Fruit fly (Drosophila melanogaster) whole organism, embryonic: ENCODE data around the gene Syt12.

Experiments used
- Adf1 ChIP-seq: fragments of 200-800 bp; sonication (Bioruptor generic); IDR thresholded peaks from 2 replicates; pipeline ENCODE4 v1.3.6; 2022; ENCODE audit warnings: missing biosample characterization, missing genetic modification characterization
- BEAF-32 ChIP-seq: fragments of 200-800 bp; sonication (Bioruptor generic); optimal IDR thresholded peaks from 3 replicates; lab custom pipeline; 2017; ENCODE audit warnings: missing biosample characterization, missing genetic modification characterization, mild to moderate bottlenecking, moderate library complexity, missing genetic modification reagents
- Bdp1 ChIP-seq: fragments of 200-800 bp; sonication (Bioruptor generic); optimal IDR thresholded peaks from 3 replicates; lab custom pipeline; 2016; ENCODE audit warnings: missing biosample characterization, missing genetic modification characterization
- CG11456 ChIP-seq: fragments of 200-800 bp; sonication (Bioruptor generic); IDR thresholded peaks from 3 replicates; pipeline ENCODE4 v1.3.6; 2022; ENCODE audit warnings: missing biosample characterization, missing genetic modification characterization
- CG11695 ChIP-seq: fragments of 200-800 bp; sonication (Bioruptor generic); IDR thresholded peaks from 3 replicates; pipeline ENCODE4 v1.3.6; 2022; ENCODE audit warnings: missing biosample characterization, missing genetic modification characterization
- CG11696 ChIP-seq: fragments of 200-800 bp; sonication (Bioruptor generic); IDR thresholded peaks from 2 replicates; pipeline ENCODE4 v1.3.6; 2022; ENCODE audit warnings: missing biosample characterization, missing genetic modification characterization
- CG12391 ChIP-seq: fragments of 200-800 bp; sonication (Bioruptor generic); optimal IDR thresholded peaks from 3 replicates; lab custom pipeline; 2018; ENCODE audit warnings: missing biosample characterization, mild to moderate bottlenecking, missing genetic modification characterization, moderate library complexity
- CG12942 ChIP-seq: fragments of 200-800 bp; sonication (Bioruptor generic); optimal IDR thresholded peaks from 3 replicates; lab custom pipeline; 2016; ENCODE audit warnings: missing biosample characterization, missing genetic modification characterization
- CG13287 ChIP-seq: fragments of 200-800 bp; sonication (Bioruptor generic); IDR thresholded peaks from 2 replicates; pipeline ENCODE4 v1.3.6; 2022; ENCODE audit warnings: missing biosample characterization, missing genetic modification characterization; ENCODE audit not compliant: partially characterized antibody
- CG13624 ChIP-seq: fragments of 200-800 bp; sonication (Bioruptor generic); optimal IDR thresholded peaks from 2 replicates; lab custom pipeline; 2016; ENCODE audit warnings: missing biosample characterization, missing genetic modification characterization
- CG14441 ChIP-seq: fragments of 200-800 bp; sonication (Bioruptor generic); IDR thresholded peaks from 2 replicates; pipeline ENCODE4 v1.3.6; 2022; ENCODE audit warnings: missing biosample characterization, missing genetic modification characterization
- CG14710 ChIP-seq: fragments of 200-800 bp; sonication (Bioruptor generic); optimal IDR thresholded peaks from 3 replicates; lab custom pipeline; 2019; ENCODE audit warnings: missing biosample characterization, mild to moderate bottlenecking, missing genetic modification characterization, moderate library complexity
- CG18599 ChIP-seq: fragments of 200-800 bp; sonication (Bioruptor generic); optimal IDR thresholded peaks from 3 replicates; lab custom pipeline; 2017; ENCODE audit warnings: missing biosample characterization, missing genetic modification characterization, mild to moderate bottlenecking, moderate library complexity, missing genetic modification reagents
- CG18619 ChIP-seq: fragments of 200-800 bp; sonication (Bioruptor generic); optimal IDR thresholded peaks from 3 replicates; lab custom pipeline; 2017; ENCODE audit warnings: missing biosample characterization, mild to moderate bottlenecking, missing genetic modification characterization
- Deaf1 ChIP-seq: fragments of 200-800 bp; optimal IDR thresholded peaks from 3 replicates; lab custom pipeline; 2019; ENCODE audit warnings: missing biosample characterization, mild to moderate bottlenecking, missing genetic modification characterization, moderate library complexity
- Doc2 ChIP-seq: fragments of 200-800 bp; sonication (Bioruptor generic); IDR thresholded peaks from 2 replicates; pipeline ENCODE4 v1.3.6; 2022; ENCODE audit warnings: missing biosample characterization, missing genetic modification characterization
- Fer2 ChIP-seq: fragments of 200-800 bp; sonication (Bioruptor generic); optimal IDR thresholded peaks from 2 replicates; lab custom pipeline; 2018; ENCODE audit warnings: missing biosample characterization, mild to moderate bottlenecking, missing genetic modification characterization, moderate library complexity
- Hr51 ChIP-seq, 2 experiments: fragments of 200-800 bp; sonication (Bioruptor generic); optimal IDR thresholded peaks; 2 replicates in 1 of 2; 3 replicates in 1 of 2; lab custom pipeline; 2016 to 2018; ENCODE audit warnings: missing biosample characterization in 2 of 2, missing genetic modification characterization in 2 of 2, mild to moderate bottlenecking in 1 of 2, moderate library complexity in 1 of 2
- Nf-YC ChIP-seq: fragments of 200-800 bp; optimal IDR thresholded peaks from 3 replicates; lab custom pipeline; 2019; ENCODE audit warnings: missing biosample characterization, mild to moderate bottlenecking, missing genetic modification characterization, moderate library complexity
- Pdp1 ChIP-seq, 2 experiments: fragments of 200-800 bp; sonication (Bioruptor generic); optimal IDR thresholded peaks; 3 replicates each; lab custom pipeline; 2016; ENCODE audit warnings: missing biosample characterization in 2 of 2, missing genetic modification characterization in 2 of 2, mild to moderate bottlenecking in 1 of 2, moderate library complexity in 1 of 2
- Trl ChIP-seq, 3 experiments: fragments of >200 bp in 2 of 3; fragments of 200-800 bp in 1 of 3; sonication (Bioruptor generic) in 1 of 3; optimal IDR thresholded peaks; 2 replicates in 1 of 3; 3 replicates in 2 of 3; lab custom pipeline; 2016 to 2017; ENCODE audit warnings: missing biosample characterization in 1 of 3, missing genetic modification characterization in 1 of 3
- Xbp1 ChIP-seq: fragments of 200-800 bp; sonication (Bioruptor generic); optimal IDR thresholded peaks from 3 replicates; lab custom pipeline; 2016; ENCODE audit warnings: missing biosample characterization, mild to moderate bottlenecking, missing genetic modification characterization
- ap ChIP-seq: fragments of 200-800 bp; sonication (Bioruptor generic); IDR thresholded peaks from 2 replicates; pipeline ENCODE4 v1.3.6; 2022; ENCODE audit warnings: missing biosample characterization, missing genetic modification characterization
- bcd ChIP-seq: fragments of 200-800 bp; sonication (Bioruptor generic); optimal IDR thresholded peaks from 2 replicates; lab custom pipeline; 2017; ENCODE audit warnings: missing biosample characterization, mild to moderate bottlenecking, missing genetic modification characterization
- chinmo ChIP-seq: fragments of 200-800 bp; sonication (Bioruptor generic); IDR thresholded peaks from 4 replicates; pipeline ENCODE4 v1.3.6; 2022; ENCODE audit warnings: missing biosample characterization, missing genetic modification characterization; ENCODE audit not compliant: partially characterized antibody
- crc ChIP-seq: fragments of 200-800 bp; sonication (Bioruptor generic); optimal IDR thresholded peaks from 2 replicates; lab custom pipeline; 2016; ENCODE audit warnings: missing biosample characterization, missing genetic modification characterization
- crp ChIP-seq, 2 experiments: fragments of 200-800 bp; sonication (Bioruptor generic); optimal IDR thresholded peaks; 2 replicates in 1 of 2; 3 replicates in 1 of 2; lab custom pipeline; 2017; ENCODE audit warnings: missing biosample characterization in 2 of 2, missing genetic modification characterization in 2 of 2, mild to moderate bottlenecking in 1 of 2, moderate library complexity in 1 of 2
- en ChIP-seq: fragments of 200-800 bp; sonication (Bioruptor generic); optimal IDR thresholded peaks from 2 replicates; lab custom pipeline; 2016; ENCODE audit warnings: missing biosample characterization, missing genetic modification characterization
- exex ChIP-seq: fragments of 200-800 bp; sonication (Bioruptor generic); optimal IDR thresholded peaks from 4 replicates; lab custom pipeline; 2018; ENCODE audit warnings: missing biosample characterization, mild to moderate bottlenecking, missing genetic modification characterization, moderate library complexity
- gem ChIP-seq: fragments of 200-800 bp; sonication (Bioruptor generic); optimal IDR thresholded peaks from 2 replicates; lab custom pipeline; 2019; ENCODE audit warnings: missing biosample characterization, mild to moderate bottlenecking, missing genetic modification characterization, moderate library complexity
- hb ChIP-seq: fragments of 200-800 bp; sonication (Bioruptor generic); IDR thresholded peaks from 3 replicates; pipeline ENCODE4 v1.3.6; 2022; ENCODE audit warnings: missing biosample characterization, missing genetic modification characterization; ENCODE audit not compliant: partially characterized antibody
- kni ChIP-seq: fragments of 200-800 bp; sonication (Bioruptor generic); optimal IDR thresholded peaks from 3 replicates; lab custom pipeline; 2017; ENCODE audit warnings: mild to moderate bottlenecking, missing biosample characterization, missing genetic modification reagents, missing genetic modification characterization
- lab ChIP-seq: fragments of 200-800 bp; sonication (Bioruptor generic); optimal IDR thresholded peaks from 3 replicates; lab custom pipeline; 2017; ENCODE audit warnings: missing biosample characterization, missing genetic modification characterization, mild to moderate bottlenecking, moderate library complexity, missing genetic modification reagents
- lilli ChIP-seq: fragments of 200-800 bp; sonication (Bioruptor generic); optimal IDR thresholded peaks from 3 replicates; lab custom pipeline; 2016; ENCODE audit warnings: missing biosample characterization, missing genetic modification characterization
- nau ChIP-seq: fragments of 200-800 bp; sonication (Bioruptor generic); optimal IDR thresholded peaks from 3 replicates; lab custom pipeline; 2017; ENCODE audit warnings: missing biosample characterization, mild to moderate bottlenecking, missing genetic modification characterization, missing genetic modification reagents
- sd ChIP-seq: fragments of 200-800 bp; sonication (Bioruptor generic); optimal IDR thresholded peaks from 3 replicates; lab custom pipeline; 2018; ENCODE audit warnings: missing biosample characterization, mild to moderate bottlenecking, missing genetic modification characterization, moderate library complexity
- sr ChIP-seq: fragments of 200-800 bp; sonication (Bioruptor generic); IDR thresholded peaks from 3 replicates; pipeline ENCODE4 v1.3.6; 2022; ENCODE audit warnings: missing biosample characterization, missing genetic modification characterization
- tio ChIP-seq: fragments of 200-800 bp; sonication (Bioruptor generic); optimal IDR thresholded peaks from 2 replicates; lab custom pipeline; 2017; ENCODE audit warnings: missing biosample characterization, missing genetic modification characterization, inconsistent platforms
- tll ChIP-seq, 2 experiments: fragments of 200-800 bp in 1 of 2; fragments of >200 bp in 1 of 2; sonication (Bioruptor generic) in 1 of 2; optimal IDR thresholded peaks; 2 replicates each; lab custom pipeline; 2017 to 2019; ENCODE audit warnings: missing biosample characterization in 2 of 2, missing genetic modification characterization in 2 of 2, mild to moderate bottlenecking in 1 of 2, moderate library complexity in 1 of 2
- ttk ChIP-seq: fragments of 200-800 bp; sonication (Bioruptor generic); IDR thresholded peaks from 2 replicates; pipeline ENCODE4 v2.1.2; 2022; ENCODE audit warnings: missing biosample characterization, missing genetic modification characterization
- unc-4 ChIP-seq: fragments of 200-800 bp; sonication (Bioruptor generic); IDR thresholded peaks from 2 replicates; pipeline ENCODE4 v1.3.6; 2022; ENCODE audit warnings: missing biosample characterization, missing genetic modification characterization; ENCODE audit not compliant: partially characterized antibody
- vvl ChIP-seq: fragments of 200-800 bp; sonication (Bioruptor generic); IDR thresholded peaks from 2 replicates; pipeline ENCODE4 v1.3.6; 2022; ENCODE audit warnings: missing biosample characterization, missing genetic modification characterization
- wor ChIP-seq: fragments of 200-800 bp; sonication (Bioruptor generic); IDR thresholded peaks from 2 replicates; pipeline ENCODE4 v1.3.6; 2022; ENCODE audit warnings: missing biosample characterization, missing genetic modification characterization
- zfh2 ChIP-seq: fragments of 200-800 bp; sonication (Bioruptor generic); optimal IDR thresholded peaks from 2 replicates; lab custom pipeline; 2016; ENCODE audit warnings: missing biosample characterization, missing genetic modification characterization

Gene Syt12

DNA sequence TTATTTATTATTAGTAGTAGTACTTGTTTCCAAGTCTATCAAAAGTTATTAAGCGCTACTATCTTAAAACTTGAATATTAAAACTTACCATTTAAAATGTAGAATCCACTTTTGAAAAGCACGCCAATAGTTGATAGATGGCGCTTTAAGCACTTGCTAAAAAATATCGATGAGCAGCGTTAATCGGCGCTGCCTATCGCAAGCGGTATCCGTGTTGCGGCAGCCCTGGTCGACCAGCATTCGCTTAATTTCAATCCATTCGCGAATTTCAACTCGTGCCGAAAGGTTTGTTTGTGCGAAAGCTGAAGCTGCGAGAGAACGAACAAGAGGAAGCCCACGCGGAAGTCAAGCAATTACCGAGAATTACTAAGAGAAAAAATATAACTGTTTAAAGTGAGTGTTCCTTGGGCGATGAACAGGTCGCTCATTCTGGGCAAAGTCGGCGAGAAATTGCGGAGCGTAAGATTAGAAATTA, 29.4 kb upstream of the Syt12 start, which contains the start of gene Prx2 (continued):
- TF ChIP-seq chinmo (GFP tag; lab: Robert Waterston, UW) (peak; percentile 85; the same call in 2 of the 4 replicates), BEAF-32 (GFP tag; lab: Kevin White, UChicago) (peak; percentile 80), CG14710 (tag; lab: Kevin White, UChicago) (peak; percentile 20), Nf-YC (tag; lab: Kevin White, UChicago) (peak; percentile 7), Pdp1 (GFP tag; optimal IDR thresholded peaks at IDR 0.05; lab: Kevin White, UChicago) (peak in 1 of 2 experiments; percentile 9), hb (GFP tag; lab: Robert Waterston, UW) (peak; percentile 61; the same call in 1 of the 3 replicates), Trl (optimal IDR thresholded peaks at IDR 0.05; lab: Kevin White, UChicago) (peak in 1 of 2 experiments; percentile 23), Trl (GFP tag; optimal IDR thresholded peaks at IDR 0.05; lab: Kevin White, UChicago) (no peak), en (GFP tag; lab: Kevin White, UChicago) (no peak)

- no peak for TF ChIP-seq Adf1 (GFP tag; lab: Robert Waterston, UW)
- no peak for TF ChIP-seq crc (GFP tag; lab: Kevin White, UChicago)
- TF ChIP-seq sr (GFP tag; lab: Robert Waterston, UW): no peak
- no peak for TF ChIP-seq CG13287 (GFP tag; lab: Robert Waterston, UW)
- peak; percentile 56 for TF ChIP-seq CG14441 (GFP tag; lab: Robert Waterston, UW)
- TF ChIP-seq Fer2 (tag; lab: Kevin White, UChicago): no peak
- TF ChIP-seq lilli (GFP tag; lab: Kevin White, UChicago): peak; percentile 18
- TF ChIP-seq Deaf1 (tag; lab: Kevin White, UChicago): no peak
- TF ChIP-seq CG11695 (GFP tag; lab: Robert Waterston, UW): 0 out of 3 replicates have a peak, but pooled peaks have one; percentile 13
- TF ChIP-seq CG11696: no peak
- peak; percentile 18 for TF ChIP-seq Xbp1 (GFP tag; lab: Kevin White, UChicago)
- TF ChIP-seq Hr51 (GFP tag; optimal IDR thresholded peaks at IDR 0.05; lab: Kevin White, UChicago): peak in 1 of 2 experiments; percentile 33
- no peak for TF ChIP-seq CG18619 (GFP tag; lab: Kevin White, UChicago)
- TF ChIP-seq crp (GFP tag; optimal IDR thresholded peaks at IDR 0.05; lab: Kevin White, UChicago): peak in 1 of 2 experiments; percentile 39
- 0 out of 2 replicates have a peak, but pooled peaks have one; percentile 20 for TF ChIP-seq ap (GFP tag; lab: Robert Waterston, UW)
- TF ChIP-seq CG12942 (GFP tag; lab: Kevin White, UChicago): no peak
- TF ChIP-seq tll (GFP tag; optimal IDR thresholded peaks at IDR 0.05; lab: Kevin White, UChicago): no peak
- TF ChIP-seq gem: peak; percentile 46
- no peak for TF ChIP-seq nau
- no peak for TF ChIP-seq kni
- TF ChIP-seq CG18599: peak; percentile 16
- TF ChIP-seq Doc2: no peak
- TF ChIP-seq wor (GFP tag; lab: Robert Waterston, UW): 0 out of 2 replicates have a peak, but pooled peaks have one; percentile 22
- TF ChIP-seq CG12391: peak; percentile 17
- TF ChIP-seq ttk (GFP tag; lab: Robert Waterston, UW): 0 out of 2 replicates have a peak, but pooled peaks have one; percentile 16
- no peak for TF ChIP-seq CG11456
- TF ChIP-seq lab (GFP tag; lab: Kevin White, UChicago): peak; percentile 5
- peak; percentile 89 for TF ChIP-seq sd
- no peak for TF ChIP-seq unc-4 (GFP tag; lab: Robert Waterston, UW)
- no peak for TF ChIP-seq tio
- no peak for TF ChIP-seq Bdp1 (GFP tag; lab: Kevin White, UChicago)
- peak; percentile 22 for TF ChIP-seq zfh2 (GFP tag; lab: Kevin White, UChicago)
- no peak for TF ChIP-seq bcd (GFP tag; lab: Kevin White, UChicago)
- peak; percentile 50 for TF ChIP-seq exex
- peak; percentile 55 for TF ChIP-seq vvl
- no peak for TF ChIP-seq CG13624 (GFP tag; lab: Kevin White, UChicago)
These were observed 27.0 kb upstream of the Syt12 start for dm6 chrX:13331814-13332701.
